Worm (Caenorhabditis elegans) whole organism, L4 larva: ENCODE data around the gene R04F11.5.

Source experiments
- F49E8.2 ChIP-seq: sonication (generic microtip); optimal IDR thresholded peaks from 2 replicates; lab custom pipeline; 2016; ENCODE audit warnings: missing compliant biosample characterization, mild to moderate bottlenecking, missing genetic modification characterization, borderline replicate concordance
- ama-1 ChIP-seq: fragments of 150-350 bp; optimal IDR thresholded peaks from 2 replicates; lab custom pipeline; 2014; ENCODE audit warnings: inconsistent platforms, mixed read lengths
- fkh-10 ChIP-seq: fragments of 150-350 bp; optimal IDR thresholded peaks from 2 replicates; lab custom pipeline; 2014; ENCODE audit warnings: missing biosample characterization, missing genetic modification reagents, missing genetic modification characterization
- fos-1 ChIP-seq: fragments of 150-350 bp; optimal IDR thresholded peaks from 2 replicates; lab custom pipeline; 2014; ENCODE audit warnings: missing biosample characterization, missing genetic modification characterization
- lin-13 ChIP-seq: fragments of 150-350 bp; optimal IDR thresholded peaks from 2 replicates; lab custom pipeline; 2014; ENCODE audit warnings: missing biosample characterization, missing genetic modification reagents, missing genetic modification characterization
- lin-39 ChIP-seq: fragments of 150-350 bp; optimal IDR thresholded peaks from 2 replicates; lab custom pipeline; 2014; ENCODE audit warnings: missing biosample characterization, missing genetic modification reagents, missing genetic modification characterization
- nhr-102 ChIP-seq: sonication (generic microtip); optimal IDR thresholded peaks from 2 replicates; lab custom pipeline; 2016; ENCODE audit warnings: mild to moderate bottlenecking, missing genetic modification characterization, moderate library complexity, missing compliant biosample characterization
- nhr-11 ChIP-seq: fragments of 150-350 bp; optimal IDR thresholded peaks from 2 replicates; lab custom pipeline; 2014; ENCODE audit warnings: missing biosample characterization, missing genetic modification characterization
- pha-4 ChIP-seq, 2 experiments: fragments of 150-350 bp in 1 of 2; fragments of 200-800 bp in 1 of 2; sonication (Bioruptor generic) in 1 of 2; IDR thresholded peaks in 1 of 2; optimal IDR thresholded peaks in 1 of 2; 2 replicates each; pipeline versions ENCODE4 v1.3.6 to Lab custom; 2014 to 2022; ENCODE audit warnings: missing genetic modification characterization in 2 of 2, missing genetic modification reagents in 2 of 2, missing biosample characterization in 1 of 2, missing compliant biosample characterization in 1 of 2
- spr-1 ChIP-seq: sonication (generic microtip); optimal IDR thresholded peaks from 2 replicates; lab custom pipeline; 2016; ENCODE audit warnings: mild to moderate bottlenecking, missing genetic modification characterization, missing compliant biosample characterization
- zag-1 ChIP-seq: fragments of 150-350 bp; optimal IDR thresholded peaks from 2 replicates; lab custom pipeline; 2014; ENCODE audit warnings: missing biosample characterization, missing genetic modification characterization
- ztf-7 ChIP-seq: fragments of 150-350 bp; optimal IDR thresholded peaks from 2 replicates; lab custom pipeline; 2014; ENCODE audit warnings: missing biosample characterization, missing genetic modification characterization

ce11 chrV:12269272-12269767 is 48.5 kb downstream of the R04F11.5 start, which contains the start of gene twk-24:
- TF ChIP-seq ama-1 (lab: Kevin White, UChicago) (no peak), spr-1 (tag; lab: Kevin White, UChicago) (no peak), fkh-10 (GFP tag; lab: Kevin White, UChicago) (no peak), nhr-102 (no peak), lin-39 (tag; lab: Kevin White, UChicago) (no peak), fos-1 (tag; lab: Kevin White, UChicago) (no peak), ztf-7 (tag; lab: Kevin White, UChicago) (no peak), lin-13 (GFP tag; lab: Kevin White, UChicago) (no peak), zag-1 (tag; lab: Kevin White, UChicago) (no peak), F49E8.2 (tag; lab: Kevin White, UChicago) (no peak), pha-4 (GFP tag; IDR thresholded peaks at IDR 0.05; lab: Robert Waterston, UW) (no peak), pha-4 (tag; optimal IDR thresholded peaks at IDR 0.05; lab: Kevin White, UChicago) (no peak), nhr-11 (tag; lab: Kevin White, UChicago) (peak; percentile 17)
